Fruit fly (Drosophila melanogaster) whole organism, wandering third instar larva: ENCODE measurements around the gene CG32305.

Experiments
- CG32264 ChIP-seq: fragments of 200-800 bp; sonication (Bioruptor generic); optimal IDR thresholded peaks from 2 replicates; lab custom pipeline; 2016; ENCODE audit warnings: missing biosample characterization, missing genetic modification characterization
- CG9705 ChIP-seq: fragments of 200-800 bp; sonication (Bioruptor generic); optimal IDR thresholded peaks from 2 replicates; lab custom pipeline; 2018; ENCODE audit warnings: missing biosample characterization, mild to moderate bottlenecking, missing genetic modification characterization
- CrebA ChIP-seq: fragments of 200-800 bp; sonication (Bioruptor generic); optimal IDR thresholded peaks from 2 replicates; lab custom pipeline; 2016; ENCODE audit warnings: missing biosample characterization, mild to moderate bottlenecking, missing genetic modification characterization, borderline replicate concordance
- Dfd ChIP-seq: fragments of >200 bp; optimal IDR thresholded peaks from 2 replicates; lab custom pipeline; 2017; ENCODE audit warnings: missing biosample characterization, missing genetic modification characterization
- GATAd ChIP-seq: sonication (Bioruptor generic); optimal IDR thresholded peaks from 2 replicates; lab custom pipeline; 2016; ENCODE audit warnings: missing biosample characterization, missing genetic modification characterization
- HLH106 ChIP-seq: fragments of 200-800 bp; optimal IDR thresholded peaks from 3 replicates; lab custom pipeline; 2019; ENCODE audit warnings: missing biosample characterization, mild to moderate bottlenecking, missing genetic modification characterization, moderate library complexity
- Hnf4 ChIP-seq: fragments of 200-800 bp; sonication (Bioruptor generic); optimal IDR thresholded peaks from 2 replicates; lab custom pipeline; 2016; ENCODE audit warnings: missing biosample characterization, mild to moderate bottlenecking, missing genetic modification characterization
- Hr78 ChIP-seq: fragments of >200 bp; optimal IDR thresholded peaks from 2 replicates; lab custom pipeline; 2017; ENCODE audit warnings: missing biosample characterization, missing genetic modification characterization
- Hr83 ChIP-seq: fragments of 200-300 bp; sonication (Bioruptor generic); optimal IDR thresholded peaks from 2 replicates; lab custom pipeline; 2016; ENCODE audit warnings: missing biosample characterization, mild to moderate bottlenecking, missing genetic modification characterization, moderate library complexity; ENCODE audit not compliant: poor library complexity, severe bottlenecking
- Myc ChIP-seq: fragments of >200 bp; optimal IDR thresholded peaks from 2 replicates; lab custom pipeline; 2017
- N ChIP-seq: fragments of >200 bp; optimal IDR thresholded peaks from 2 replicates; lab custom pipeline; 2018; ENCODE audit warnings: missing biosample characterization, missing external identifiers, missing genetic modification characterization
- OdsH ChIP-seq: fragments of 200-800 bp; sonication (Bioruptor generic); optimal IDR thresholded peaks from 2 replicates; lab custom pipeline; 2016; ENCODE audit warnings: missing biosample characterization, mild to moderate bottlenecking, missing genetic modification characterization
- Sp1 ChIP-seq: fragments of 200-800 bp; sonication (Bioruptor generic); optimal IDR thresholded peaks from 3 replicates; lab custom pipeline; 2019; ENCODE audit warnings: missing biosample characterization, mild to moderate bottlenecking, missing genetic modification characterization, moderate library complexity
- Vsx2 ChIP-seq: fragments of 200-300, 225-300 bp; sonication (Bioruptor generic); optimal IDR thresholded peaks from 2 replicates; lab custom pipeline; 2018; ENCODE audit warnings: missing biosample characterization, missing genetic modification characterization; ENCODE audit not compliant: partially characterized antibody
- br ChIP-seq: fragments of 200-800 bp; sonication (Bioruptor generic); optimal IDR thresholded peaks from 2 replicates; lab custom pipeline; 2016; ENCODE audit warnings: missing biosample characterization, missing genetic modification characterization
- brk ChIP-seq: fragments of 200-800 bp; sonication (Bioruptor generic); optimal IDR thresholded peaks from 2 replicates; lab custom pipeline; 2016; ENCODE audit warnings: missing biosample characterization, mild to moderate bottlenecking, missing genetic modification characterization
- dmrt93B ChIP-seq: fragments of 200-800 bp; sonication (Bioruptor generic); optimal IDR thresholded peaks from 2 replicates; lab custom pipeline; 2018; ENCODE audit warnings: missing biosample characterization, mild to moderate bottlenecking, missing genetic modification characterization
- dsf ChIP-seq: sonication (Bioruptor generic); optimal IDR thresholded peaks from 2 replicates; lab custom pipeline; 2016; ENCODE audit warnings: missing biosample characterization, missing genetic modification characterization, borderline replicate concordance
- ey ChIP-seq: fragments of 200-800 bp; sonication (Bioruptor generic); optimal IDR thresholded peaks from 2 replicates; lab custom pipeline; 2016; ENCODE audit warnings: missing biosample characterization, missing genetic modification characterization
- foxo ChIP-seq, 2 experiments: fragments of 200-800 bp; sonication (Bioruptor generic); optimal IDR thresholded peaks; 2 replicates in 1 of 2; 3 replicates in 1 of 2; lab custom pipeline; 2016 to 2017; ENCODE audit warnings: missing biosample characterization in 2 of 2, missing genetic modification characterization in 2 of 2
- fru ChIP-seq: fragments of 200-800 bp; sonication (Bioruptor generic); optimal IDR thresholded peaks from 3 replicates; lab custom pipeline; 2016; ENCODE audit warnings: missing biosample characterization, mild to moderate bottlenecking, missing genetic modification characterization
- h ChIP-seq: fragments of 200-800 bp; sonication (Bioruptor generic); optimal IDR thresholded peaks from 3 replicates; lab custom pipeline; 2016; ENCODE audit warnings: missing biosample characterization, mild to moderate bottlenecking, missing genetic modification characterization
- jim ChIP-seq: fragments of 175-275, 200-325 bp; sonication (Bioruptor generic); optimal IDR thresholded peaks from 2 replicates; lab custom pipeline; 2016; ENCODE audit warnings: missing biosample characterization, mild to moderate bottlenecking, missing genetic modification characterization
- pan ChIP-seq: fragments of >200 bp; optimal IDR thresholded peaks from 2 replicates; lab custom pipeline; 2017
- psq ChIP-seq: fragments of 200-800 bp; sonication (Bioruptor generic); optimal IDR thresholded peaks from 3 replicates; lab custom pipeline; 2017; ENCODE audit warnings: missing biosample characterization, mild to moderate bottlenecking, missing genetic modification characterization, moderate library complexity
- rgr ChIP-seq: fragments of 200-800 bp; sonication (Bioruptor generic); optimal IDR thresholded peaks from 3 replicates; lab custom pipeline; 2016; ENCODE audit warnings: missing biosample characterization, mild to moderate bottlenecking, missing genetic modification characterization
- sage ChIP-seq: fragments of 200-800 bp; sonication (Bioruptor generic); optimal IDR thresholded peaks from 2 replicates; lab custom pipeline; 2016; ENCODE audit warnings: missing biosample characterization, mild to moderate bottlenecking, missing genetic modification characterization
- tai ChIP-seq: sonication (Bioruptor generic); optimal IDR thresholded peaks from 2 replicates; lab custom pipeline; 2016; ENCODE audit warnings: missing biosample characterization, missing genetic modification characterization
- usp ChIP-seq: fragments of >200 bp; optimal IDR thresholded peaks from 2 replicates; lab custom pipeline; 2017; ENCODE audit warnings: missing biosample characterization, missing genetic modification characterization
- woc ChIP-seq: sonication (Bioruptor generic); optimal IDR thresholded peaks from 2 replicates; lab custom pipeline; 2016; ENCODE audit warnings: missing biosample characterization, mild to moderate bottlenecking, missing genetic modification characterization

The CG32305 gene

dm6 chr3L:2237543-2238233 lies 10.7 kb upstream of the CG32305 start, which contains the start of gene ACXD (continued):
- peak; percentile 58 for TF ChIP-seq h (GFP tag; lab: Kevin White, UChicago)
- no peak for TF ChIP-seq foxo (GFP tag; optimal IDR thresholded peaks at IDR 0.05; lab: Kevin White, UChicago)

dm6 chr3L:2243846-2244528 lies 4.4 kb upstream of the CG32305 start, which contains the start of gene CG32301:
CG32301 (plus strand) TSS chr3L:2244478.
- no peak for TF ChIP-seq dsf (GFP tag; lab: Kevin White, UChicago)
- peak; percentile 15 for TF ChIP-seq N
- TF ChIP-seq Vsx2, result peak; percentile 46
- peak; percentile 96 for TF ChIP-seq Myc (lab: Kevin White, UChicago)
- no peak for TF ChIP-seq sage (GFP tag; lab: Kevin White, UChicago)
- no peak for TF ChIP-seq CrebA
- TF ChIP-seq Hr78 (GFP tag; lab: Kevin White, UChicago), result no peak

- TF ChIP-seq Sp1 (GFP tag; lab: Kevin White, UChicago) (no peak), fru (GFP tag; lab: Kevin White, UChicago) (no peak), tai (GFP tag; lab: Kevin White, UChicago) (no peak), CrebA (no peak), Hr83 (GFP tag; lab: Kevin White, UChicago) (peak; percentile 64), woc (no peak)
These were observed 5.7 kb downstream of the CG32305 start for dm6 chr3L:2253962-2254662.

- TF ChIP-seq h (GFP tag; lab: Kevin White, UChicago) (no peak), jim (GFP tag; lab: Kevin White, UChicago) (no peak), sage (GFP tag; lab: Kevin White, UChicago) (no peak), Hnf4 (GFP tag; lab: Kevin White, UChicago) (no peak), OdsH (GFP tag; lab: Kevin White, UChicago) (no peak), fru (GFP tag; lab: Kevin White, UChicago) (no peak), ey (GFP tag; lab: Kevin White, UChicago) (no peak), GATAd (GFP tag; lab: Kevin White, UChicago) (no peak), Vsx2 (no peak), rgr (GFP tag; lab: Kevin White, UChicago) (no peak), Hr78 (GFP tag; lab: Kevin White, UChicago) (no peak), br (GFP tag; lab: Kevin White, UChicago) (no peak), Myc (lab: Kevin White, UChicago) (no peak), Dfd (GFP tag; lab: Kevin White, UChicago) (no peak)
- TF ChIP-seq, all 38 proteins: peak for 0
These were observed 7.3 kb downstream of the CG32305 start for dm6 chr3L:2255775-2256174.

- TF ChIP-seq Hr78 (GFP tag; lab: Kevin White, UChicago) (no peak), psq (GFP tag; lab: Kevin White, UChicago) (no peak), pan (lab: Kevin White, UChicago) (no peak), woc (no peak), jim (GFP tag; lab: Kevin White, UChicago) (no peak), rgr (GFP tag; lab: Kevin White, UChicago) (no peak), usp (no peak), foxo (GFP tag; optimal IDR thresholded peaks at IDR 0.05; lab: Kevin White, UChicago) (no peak), CG9705 (GFP tag; lab: Kevin White, UChicago) (no peak), Vsx2 (no peak), brk (no peak), HLH106 (no peak), tai (GFP tag; lab: Kevin White, UChicago) (no peak), br (GFP tag; lab: Kevin White, UChicago) (no peak), dmrt93B (GFP tag; lab: Kevin White, UChicago) (no peak), Sp1 (GFP tag; lab: Kevin White, UChicago) (no peak), CG32264 (GFP tag; lab: Kevin White, UChicago) (no peak), GATAd (GFP tag; lab: Kevin White, UChicago) (no peak)
- TF ChIP-seq, all 38 proteins: peak for 0
These were observed 8.2 kb downstream of the CG32305 start for dm6 chr3L:2256422-2257172.
